Fruit fly (Drosophila melanogaster): ENCODE data around the gene Arc42.

Arc42 gene

DNA sequence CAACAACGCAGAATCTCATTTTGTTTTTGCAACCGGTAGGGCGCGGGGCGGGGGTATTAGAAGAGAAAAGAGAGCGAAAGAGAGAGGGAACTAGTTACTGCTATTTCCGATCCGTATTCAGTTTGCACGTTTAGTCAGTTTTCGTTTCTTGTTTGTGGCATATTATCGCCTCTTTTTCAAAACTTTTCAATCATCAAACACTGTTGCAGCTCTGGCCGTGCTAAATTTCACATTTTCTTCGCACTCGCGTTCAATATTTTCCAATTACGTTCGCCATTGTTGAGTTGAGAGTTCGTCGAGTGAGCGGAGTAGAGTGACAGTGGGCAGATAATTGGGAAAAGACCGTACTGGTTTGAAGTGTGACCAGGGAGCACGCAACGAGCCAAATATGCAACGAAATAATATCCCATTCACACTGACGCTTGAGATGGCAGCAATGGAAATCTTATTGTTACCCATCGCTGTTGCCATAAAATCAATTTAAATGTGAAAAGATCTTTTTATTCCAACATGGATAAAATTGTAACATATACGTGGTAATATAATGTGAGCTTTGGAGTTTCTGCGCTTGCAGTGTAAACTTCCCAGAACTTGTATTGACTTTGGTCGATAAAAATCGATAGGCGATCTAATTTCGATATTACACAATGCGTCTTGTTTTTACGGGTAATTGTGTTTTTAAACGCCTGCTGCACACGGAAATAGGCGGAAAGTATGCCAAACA lies 16.4 kb upstream of the Arc42 start, which contains the start of the genes Ire1 and Mrm2:
Gene Ire1 (minus strand): TSS at position 296 of the 724 bp plus-strand sequence.
Gene Mrm2 (plus strand): TSS at position 615 of the 724 bp plus-strand sequence.
- TF ChIP-seq noc (tag; optimal IDR thresholded peaks at IDR 0.05), result peak; percentile 45

dm6 chr3R:19863979-19864775 lies 13.4 kb upstream of the Arc42 start, which contains the start of the genes CG4572 and CG4686:
CG4572 (minus strand) TSS chr3R:19864393.
CG4686 (plus strand) TSS chr3R:19864496.
- TF ChIP-seq noc (tag; optimal IDR thresholded peaks at IDR 0.05), result peak; percentile 83

- TF ChIP-seq noc (tag; optimal IDR thresholded peaks at IDR 0.05), result peak; percentile 4
Measured at dm6 chr3R:19873102-19873737, 4.3 kb upstream of the Arc42 start.

- TF ChIP-seq noc (tag; optimal IDR thresholded peaks at IDR 0.05), result no peak
Measured at dm6 chr3R:19875118-19875887, 2.2 kb upstream of the Arc42 start, which contains the start of gene Mrp5. Mrp5 (minus strand) TSS chr3R:19875678.

DNA sequence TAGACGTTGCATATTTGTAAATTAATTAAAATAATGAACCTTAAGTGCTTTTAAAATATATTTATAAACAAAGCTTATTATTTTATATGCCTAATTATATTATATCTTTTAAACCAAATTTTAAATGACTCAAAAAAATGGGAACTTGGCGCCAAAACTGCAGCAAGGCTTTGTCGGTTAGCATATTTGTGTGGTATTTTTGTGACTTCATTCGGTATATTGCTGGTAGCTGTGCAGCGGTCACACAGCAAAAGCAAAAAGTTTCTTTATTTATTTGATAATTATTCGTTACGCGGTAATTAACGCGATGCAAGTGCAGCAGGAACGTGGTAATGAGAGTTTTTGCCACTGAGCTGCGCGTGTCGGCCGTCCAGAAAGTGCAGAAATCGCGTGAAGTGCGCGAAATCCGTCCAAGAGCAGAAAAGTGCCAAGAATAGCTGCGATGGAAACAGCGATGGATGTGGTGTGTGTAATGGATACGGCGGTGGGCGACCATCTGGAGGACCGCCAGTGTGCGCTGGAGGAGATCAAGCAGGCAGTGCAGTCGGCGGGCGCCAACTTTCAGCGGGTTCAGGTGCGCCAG lies 2.0 kb downstream of the Arc42 start, which contains the start of gene Ask1:
Gene Ask1 (plus strand): TSS at position 250 of the 583 bp plus-strand sequence.
- TF ChIP-seq noc (tag; optimal IDR thresholded peaks at IDR 0.05), result no peak

DNA sequence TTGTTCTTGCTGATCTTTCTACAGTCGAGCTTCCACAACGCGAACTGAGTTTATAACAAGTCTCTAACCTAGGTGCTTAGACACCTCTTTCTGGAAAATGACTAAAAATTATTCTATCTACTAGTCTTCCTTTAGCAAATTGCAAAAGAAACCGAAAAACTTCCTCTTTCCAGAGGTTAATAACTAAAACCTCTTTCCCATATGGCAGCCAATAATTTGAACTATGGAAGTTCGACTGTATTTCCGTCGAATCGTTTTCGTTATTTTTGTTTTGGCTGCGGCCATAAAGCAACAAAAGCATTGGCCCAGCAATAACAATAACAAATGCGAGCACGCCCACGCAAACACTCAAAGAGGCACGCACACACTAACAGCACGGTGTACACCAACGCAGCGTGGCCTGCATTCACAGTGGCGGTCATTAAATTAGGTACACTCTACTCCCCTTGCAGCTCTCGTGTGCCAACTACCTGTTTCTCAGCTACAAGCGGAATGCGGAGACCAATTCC lies 2.9 kb downstream of the Arc42 start:
- TF ChIP-seq noc (tag; optimal IDR thresholded peaks at IDR 0.05), result peak; percentile 88

DNA sequence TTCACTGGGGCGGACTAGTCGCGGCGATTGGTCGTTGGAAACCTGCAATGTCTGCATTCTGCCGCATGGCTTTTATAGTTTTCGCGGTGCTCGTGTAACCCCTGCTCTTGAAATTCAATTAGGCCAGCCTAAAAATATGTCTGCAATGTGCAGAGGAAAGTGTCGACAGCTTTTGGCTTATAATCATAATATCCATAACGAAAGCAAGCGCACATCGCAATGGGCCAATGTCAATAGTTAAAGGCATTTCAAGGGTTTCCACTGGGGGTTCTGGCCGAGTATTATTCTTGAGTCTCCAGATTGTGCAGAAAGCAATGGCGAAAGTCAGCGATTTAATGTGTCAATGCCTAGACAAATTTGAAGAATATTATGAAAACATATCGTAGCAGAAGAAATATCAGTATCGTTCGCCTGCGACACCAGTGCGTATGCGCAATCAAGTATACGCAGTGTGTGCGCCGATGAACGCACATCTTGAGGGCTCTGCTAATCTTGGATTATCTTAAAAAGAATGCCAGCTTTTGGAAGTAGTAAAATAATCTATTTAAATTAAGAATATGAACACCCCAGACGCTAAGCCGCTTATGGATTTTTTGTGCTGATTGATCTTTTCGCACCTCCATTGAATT lies 10.7 kb downstream of the Arc42 start, which contains the start of gene ninaE:
Gene ninaE (minus strand): TSS at position 51 of the 629 bp plus-strand sequence.
- no peak for TF ChIP-seq noc (tag; optimal IDR thresholded peaks at IDR 0.05)

dm6 chr3R:19889603-19890187 lies 12.2 kb downstream of the Arc42 start:
- peak; percentile 92 for TF ChIP-seq noc (tag; optimal IDR thresholded peaks at IDR 0.05)

DNA sequence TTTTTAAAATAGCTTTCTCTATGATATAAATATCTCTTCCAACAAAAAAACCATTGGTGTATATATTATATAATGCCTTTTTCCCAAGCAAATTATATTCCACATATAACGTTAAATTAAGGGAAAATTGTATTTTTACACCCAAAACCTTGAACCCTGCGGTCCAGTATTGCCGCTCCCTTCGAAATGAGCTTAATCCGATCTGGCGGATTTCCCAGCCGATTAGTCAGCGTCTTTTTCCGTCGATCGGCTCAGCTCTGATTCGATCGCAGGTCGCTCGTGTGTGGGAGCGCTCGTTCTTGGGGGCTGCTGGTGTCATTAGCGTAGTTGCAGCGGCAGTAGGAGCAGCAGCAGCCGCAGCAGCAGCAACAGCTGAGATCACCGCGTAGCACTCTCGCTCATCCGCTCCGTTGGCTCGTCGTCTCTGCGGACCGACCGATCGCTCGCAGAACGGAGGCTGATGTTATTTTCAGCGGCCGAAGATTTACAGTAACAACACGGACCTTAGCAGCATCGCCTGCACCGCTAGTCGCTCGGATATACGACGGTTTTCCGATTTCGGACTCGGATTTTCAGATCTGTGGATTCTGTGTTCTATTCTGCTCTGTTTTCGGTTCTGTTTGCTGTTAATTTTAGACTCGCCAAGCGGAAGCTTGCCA lies 12.9 kb downstream of the Arc42 start, which contains the start of gene CG4733:
Gene CG4733 (plus strand): TSS at position 350 of the 659 bp plus-strand sequence.
- no peak for TF ChIP-seq noc (tag; optimal IDR thresholded peaks at IDR 0.05)

- TF ChIP-seq noc (tag; optimal IDR thresholded peaks at IDR 0.05), result no peak
Measured at dm6 chr3R:19891363-19891762, 13.8 kb downstream of the Arc42 start.

DNA sequence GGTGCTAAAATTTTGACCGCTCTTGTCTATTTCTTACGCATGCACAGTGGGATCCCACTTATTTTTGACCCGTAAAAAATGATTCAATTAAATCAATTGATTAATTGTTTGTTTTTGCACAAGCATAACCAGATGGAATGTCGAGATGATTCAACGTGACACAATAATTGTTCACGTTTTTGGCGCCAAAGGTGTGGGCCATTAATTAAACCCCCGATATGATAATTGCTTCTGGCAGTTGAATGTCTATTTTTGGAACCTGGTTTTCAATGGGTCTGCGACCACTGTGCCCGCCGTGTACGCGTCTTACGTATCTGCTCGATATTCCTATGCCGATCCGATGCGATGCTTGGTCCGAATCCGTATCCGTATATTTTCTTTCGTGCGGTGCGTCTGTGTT lies 14.5 kb downstream of the Arc42 start:
- peak; percentile 53 for TF ChIP-seq noc (tag; optimal IDR thresholded peaks at IDR 0.05)

dm6 chr3R:19895305-19895704 lies 17.8 kb downstream of the Arc42 start:
- TF ChIP-seq noc (tag; optimal IDR thresholded peaks at IDR 0.05), result no peak

- no peak for TF ChIP-seq noc (tag; optimal IDR thresholded peaks at IDR 0.05)
Measured at dm6 chr3R:19901742-19902141, 24.2 kb downstream of the Arc42 start.
